Worm (Caenorhabditis elegans) whole organism, L1 larva: ENCODE results near the gene sma-3.

Experiments used
- C04F5.9 ChIP-seq: sonication (generic microtip); optimal IDR thresholded peaks from 2 replicates; lab custom pipeline; 2016; ENCODE audit warnings: missing genetic modification characterization, missing compliant biosample characterization
- F16B12.6 ChIP-seq: fragments of 150-350 bp; optimal IDR thresholded peaks from 2 replicates; lab custom pipeline; 2014; ENCODE audit warnings: missing biosample characterization, missing genetic modification characterization
- Y116A8C.19 ChIP-seq: sonication (generic microtip); optimal IDR thresholded peaks from 2 replicates; lab custom pipeline; 2016; ENCODE audit warnings: missing compliant biosample characterization, missing genetic modification characterization, borderline replicate concordance
- alr-1 ChIP-seq: fragments of 200-800 bp; sonication (Bioruptor generic); optimal IDR thresholded peaks from 2 replicates; lab custom pipeline; 2018; ENCODE audit warnings: borderline replicate concordance, mild to moderate bottlenecking, missing genetic modification characterization, missing compliant biosample characterization
- aly-2 ChIP-seq: fragments of 150-350 bp; optimal IDR thresholded peaks from 2 replicates; lab custom pipeline; 2014; ENCODE audit warnings: missing biosample characterization, missing genetic modification characterization
- blmp-1 ChIP-seq: fragments of 150-350 bp; optimal IDR thresholded peaks from 2 replicates; lab custom pipeline; 2014; ENCODE audit warnings: missing biosample characterization, missing genetic modification characterization
- ceh-63 ChIP-seq: fragments of 200-800 bp; sonication (Bioruptor generic); optimal IDR thresholded peaks from 2 replicates; lab custom pipeline; 2018; ENCODE audit warnings: mild to moderate bottlenecking, missing genetic modification characterization, missing compliant biosample characterization
- ceh-88 ChIP-seq: fragments of 200-800 bp; sonication (Bioruptor generic); IDR thresholded peaks from 2 replicates; pipeline ENCODE4 v1.3.6; 2022; ENCODE audit warnings: missing genetic modification characterization, missing compliant biosample characterization
- dpl-1 ChIP-seq, 3 experiments: fragments of 150-350 bp in 2 of 3; sonication (generic microtip) in 1 of 3; optimal IDR thresholded peaks; 2 replicates each; lab custom pipeline; 2014 to 2017; ENCODE audit warnings: missing biosample characterization in 3 of 3, missing genetic modification characterization in 3 of 3, missing genetic modification reagents in 3 of 3
- efl-1 ChIP-seq, 4 experiments: fragments of 150-350 bp; optimal IDR thresholded peaks in 3 of 4; peaks in 1 of 4; 1 replicate in 1 of 4; 2 replicates in 3 of 4; lab custom pipeline; 2014; ENCODE audit warnings: missing biosample characterization in 2 of 4, missing genetic modification characterization in 2 of 4, missing genetic modification reagents in 2 of 4
- efl-3 ChIP-seq: fragments of 200-800 bp; sonication (Bioruptor generic); optimal IDR thresholded peaks from 2 replicates; lab custom pipeline; 2018; ENCODE audit warnings: mild to moderate bottlenecking, missing genetic modification characterization, missing compliant biosample characterization
- egl-13 ChIP-seq: sonication (generic microtip); optimal IDR thresholded peaks from 2 replicates; lab custom pipeline; 2016; ENCODE audit warnings: missing genotype, missing genetic modification reagents, missing genetic modification characterization, missing compliant biosample characterization
- egl-27 ChIP-seq, 2 experiments: fragments of 150-350 bp in 1 of 2; sonication (generic microtip); optimal IDR thresholded peaks; 3 replicates each; lab custom pipeline; 2017 to 2018; ENCODE audit warnings: missing biosample characterization in 2 of 2, missing genetic modification characterization in 2 of 2, missing genetic modification reagents in 2 of 2
- elt-2 ChIP-seq: sonication (generic microtip); optimal IDR thresholded peaks from 2 replicates; lab custom pipeline; 2016; ENCODE audit warnings: missing genetic modification characterization, mild to moderate bottlenecking, inconsistent platforms, missing compliant biosample characterization, missing genetic modification reagents
- elt-3 ChIP-seq, 6 experiments: fragments of 150-350 bp in 1 of 6; sonication (generic microtip); optimal IDR thresholded peaks; 2 replicates each; lab custom pipeline; 2017 to 2018; ENCODE audit warnings: missing biosample characterization in 6 of 6, missing genetic modification characterization in 6 of 6, inconsistent platforms in 1 of 6
- fkh-10 ChIP-seq: sonication (generic microtip); optimal IDR thresholded peaks from 2 replicates; lab custom pipeline; 2017; ENCODE audit warnings: missing biosample characterization, missing genetic modification reagents, missing genetic modification characterization
- fkh-8 ChIP-seq: sonication (generic microtip); optimal IDR thresholded peaks from 2 replicates; lab custom pipeline; 2016; ENCODE audit warnings: mild to moderate bottlenecking, missing genetic modification characterization, missing compliant biosample characterization
- fos-1 ChIP-seq: fragments of 150-350 bp; optimal IDR thresholded peaks from 2 replicates; lab custom pipeline; 2014; ENCODE audit warnings: missing biosample characterization, missing genetic modification characterization
- grh-1 ChIP-seq: fragments of 200-800 bp; sonication (Bioruptor generic); IDR thresholded peaks from 2 replicates; pipeline ENCODE4 v1.3.6; 2022; ENCODE audit warnings: missing genetic modification reagents, missing genetic modification characterization, missing compliant biosample characterization
- hlh-17 ChIP-seq: fragments of 200-800 bp; sonication (Bioruptor generic); optimal IDR thresholded peaks from 2 replicates; lab custom pipeline; 2018; ENCODE audit warnings: missing genetic modification characterization, mild to moderate bottlenecking, missing compliant biosample characterization, moderate library complexity, borderline replicate concordance
- hlh-4 ChIP-seq: sonication (generic microtip); optimal IDR thresholded peaks from 2 replicates; lab custom pipeline; 2016; ENCODE audit warnings: mild to moderate bottlenecking, missing genetic modification characterization, missing compliant biosample characterization
- hpl-2 ChIP-seq: fragments of 150-350 bp; optimal IDR thresholded peaks from 2 replicates; lab custom pipeline; 2014; ENCODE audit warnings: missing biosample characterization, missing genetic modification reagents, missing genetic modification characterization
- irx-1 ChIP-seq: sonication (generic microtip); optimal IDR thresholded peaks from 2 replicates; lab custom pipeline; 2016; ENCODE audit warnings: missing genetic modification characterization, missing compliant biosample characterization
- jun-1 ChIP-seq: fragments of 150-350 bp; optimal IDR thresholded peaks from 2 replicates; lab custom pipeline; 2014; ENCODE audit warnings: missing biosample characterization, missing genetic modification reagents, missing genetic modification characterization
- lin-13 ChIP-seq: fragments of 150-350 bp; optimal IDR thresholded peaks from 2 replicates; lab custom pipeline; 2014; ENCODE audit warnings: missing biosample characterization, missing genetic modification reagents, missing genetic modification characterization
- lin-14 ChIP-seq: fragments of 200-800 bp; sonication (Bioruptor generic); optimal IDR thresholded peaks from 2 replicates; lab custom pipeline; 2018; ENCODE audit warnings: mild to moderate bottlenecking, missing genetic modification characterization, moderate library complexity, missing compliant biosample characterization
- lin-35 ChIP-seq, 2 experiments: fragments of 150-350 bp; optimal IDR thresholded peaks; 2 replicates each; lab custom pipeline; 2014; ENCODE audit warnings: missing biosample characterization in 2 of 2, missing genetic modification characterization in 2 of 2, missing genetic modification reagents in 2 of 2
- lin-39 ChIP-seq: fragments of 150-350 bp; optimal IDR thresholded peaks from 2 replicates; lab custom pipeline; 2014; ENCODE audit warnings: missing biosample characterization, missing genetic modification reagents, missing genetic modification characterization
- lir-3 ChIP-seq: sonication (generic microtip); optimal IDR thresholded peaks from 2 replicates; lab custom pipeline; 2016; ENCODE audit warnings: mild to moderate bottlenecking, missing genetic modification characterization, moderate library complexity, missing compliant biosample characterization; ENCODE audit not compliant: poor library complexity
- lsy-2 ChIP-seq, 2 experiments: fragments of 150-350 bp; optimal IDR thresholded peaks; 2 replicates each; lab custom pipeline; 2014; ENCODE audit warnings: missing biosample characterization in 2 of 2, missing genetic modification characterization in 2 of 2
- mdl-1 ChIP-seq, 2 experiments: fragments of 150-350 bp; optimal IDR thresholded peaks; 2 replicates each; lab custom pipeline; 2014 to 2017; ENCODE audit warnings: missing biosample characterization in 2 of 2, missing genetic modification characterization in 2 of 2, inconsistent platforms in 1 of 2
- mep-1 ChIP-seq: fragments of 150-350 bp; optimal IDR thresholded peaks from 2 replicates; lab custom pipeline; 2014; ENCODE audit warnings: missing biosample characterization, missing genetic modification characterization
- nhr-11 ChIP-seq: fragments of 150-350 bp; optimal IDR thresholded peaks from 2 replicates; lab custom pipeline; 2014; ENCODE audit warnings: missing biosample characterization, missing genetic modification characterization
- nhr-12 ChIP-seq: sonication (generic microtip); optimal IDR thresholded peaks from 2 replicates; lab custom pipeline; 2017; ENCODE audit warnings: missing biosample characterization, missing genetic modification characterization
- nhr-19 ChIP-seq: fragments of 200-800 bp; sonication (Bioruptor generic); conservative IDR thresholded peaks from 2 replicates; pipeline ENCODE4 v1.3.6; 2022; ENCODE audit warnings: missing genetic modification characterization, missing compliant biosample characterization
- nhr-20 ChIP-seq: sonication (generic microtip); optimal IDR thresholded peaks from 2 replicates; lab custom pipeline; 2016; ENCODE audit warnings: mild to moderate bottlenecking, missing genetic modification characterization, missing compliant biosample characterization
- nhr-47 ChIP-seq: sonication (generic microtip); optimal IDR thresholded peaks from 2 replicates; lab custom pipeline; 2016; ENCODE audit warnings: mild to moderate bottlenecking, missing genetic modification characterization, moderate library complexity, missing compliant biosample characterization
- nhr-71 ChIP-seq: sonication (generic microtip); optimal IDR thresholded peaks from 2 replicates; lab custom pipeline; 2016; ENCODE audit warnings: mild to moderate bottlenecking, missing genetic modification characterization, moderate library complexity, missing compliant biosample characterization
- nhr-77 ChIP-seq: fragments of 150-350 bp; optimal IDR thresholded peaks from 2 replicates; lab custom pipeline; 2014; ENCODE audit warnings: missing biosample characterization, missing genetic modification characterization
- nhr-84 ChIP-seq: sonication (generic microtip); optimal IDR thresholded peaks from 2 replicates; lab custom pipeline; 2017; ENCODE audit warnings: missing biosample characterization, missing genetic modification characterization
- nhr-85 ChIP-seq: sonication (generic microtip); peaks from one replicate; lab custom pipeline; 2016; ENCODE audit warnings: missing genetic modification characterization, inconsistent platforms, missing compliant biosample characterization
- nhr-90 ChIP-seq: sonication (generic microtip); optimal IDR thresholded peaks from 2 replicates; lab custom pipeline; 2016; ENCODE audit warnings: mild to moderate bottlenecking, missing genetic modification characterization, missing compliant biosample characterization; ENCODE audit not compliant: poor library complexity
- rnt-1 ChIP-seq: sonication (generic microtip); optimal IDR thresholded peaks from 2 replicates; lab custom pipeline; 2016; ENCODE audit warnings: mild to moderate bottlenecking, missing genetic modification characterization, moderate library complexity, missing compliant biosample characterization
- skn-1 ChIP-seq: fragments of 150-350 bp; optimal IDR thresholded peaks from 2 replicates; lab custom pipeline; 2014; ENCODE audit warnings: missing biosample characterization, missing genetic modification characterization
- snpc-4 ChIP-seq: fragments of 150-350 bp; optimal IDR thresholded peaks from 2 replicates; lab custom pipeline; 2014; ENCODE audit warnings: missing biosample characterization, missing genetic modification characterization
- snu-23 ChIP-seq: sonication (generic microtip); optimal IDR thresholded peaks from 2 replicates; lab custom pipeline; 2016; ENCODE audit warnings: missing genetic modification characterization, missing compliant biosample characterization
- swsn-7 ChIP-seq: sonication (generic microtip); optimal IDR thresholded peaks from 2 replicates; lab custom pipeline; 2016; ENCODE audit warnings: missing genetic modification characterization, missing compliant biosample characterization
- tbx-2 ChIP-seq: sonication (generic microtip); optimal IDR thresholded peaks from 2 replicates; lab custom pipeline; 2016; ENCODE audit warnings: missing genetic modification characterization, missing compliant biosample characterization
- unc-130 ChIP-seq: fragments of 150-350 bp; optimal IDR thresholded peaks from 2 replicates; lab custom pipeline; 2017; ENCODE audit warnings: missing biosample characterization, missing genetic modification characterization, inconsistent platforms
- unc-30 ChIP-seq: sonication (generic microtip); optimal IDR thresholded peaks from 2 replicates; lab custom pipeline; 2017; ENCODE audit warnings: missing biosample characterization, missing genetic modification characterization
- unc-62 ChIP-seq: fragments of 150-350 bp; optimal IDR thresholded peaks from 2 replicates; lab custom pipeline; 2014; ENCODE audit warnings: missing biosample characterization, missing genetic modification reagents, missing genetic modification characterization
- ztf-4 ChIP-seq: fragments of 150-350 bp; optimal IDR thresholded peaks from 2 replicates; lab custom pipeline; 2014; ENCODE audit warnings: missing biosample characterization, missing genetic modification characterization

Gene sma-3

ce11 chrIII:6898518-6898917 lies 34.8 kb upstream of the sma-3 start:
- no peak for TF ChIP-seq F16B12.6 (tag; lab: Kevin White, UChicago)
- TF ChIP-seq ceh-63 (GFP tag; lab: Kevin White, UChicago) = no peak
- TF ChIP-seq mdl-1 (tag; optimal IDR thresholded peaks at IDR 0.05; lab: Kevin White, UChicago) = peak in 1 of 2 experiments; percentile 23
- no peak for TF ChIP-seq hpl-2 (GFP tag; lab: Kevin White, UChicago)
- TF ChIP-seq nhr-84 (tag; lab: Kevin White, UChicago) = no peak
- peak; percentile 79 for TF ChIP-seq nhr-19 (GFP tag; lab: Robert Waterston, UW)
- TF ChIP-seq lsy-2 (tag; optimal IDR thresholded peaks at IDR 0.05; lab: Kevin White, UChicago) = peak; percentile 54 to 70
- TF ChIP-seq nhr-85 (tag; lab: Kevin White, UChicago) = peak; percentile 85
- TF ChIP-seq dpl-1 (GFP tag; optimal IDR thresholded peaks at IDR 0.05; lab: Kevin White, UChicago) = peak in 2 of 3 experiments; percentile 10 to 31
- peak; percentile 12 for TF ChIP-seq swsn-7
- peak; percentile 44 for TF ChIP-seq nhr-47
- peak; percentile 11 for TF ChIP-seq elt-2 (tag; lab: Kevin White, UChicago)
- TF ChIP-seq lir-3 (tag; lab: Kevin White, UChicago) = peak; percentile 4
- TF ChIP-seq nhr-20 (tag; lab: Kevin White, UChicago) = peak; percentile 83
- TF ChIP-seq nhr-12 = no peak
- TF ChIP-seq fkh-10 (GFP tag; lab: Kevin White, UChicago) = no peak
- peak; percentile 9 to 21 for TF ChIP-seq efl-1 (optimal IDR thresholded peaks at IDR 0.05; lab: Kevin White, UChicago)
- peak in 1 of 2 experiments; percentile 11 for TF ChIP-seq efl-1 (GFP tag; optimal IDR thresholded peaks at IDR 0.05 in 1 of 2; lab: Kevin White, UChicago)
- TF ChIP-seq unc-130 (tag; lab: Kevin White, UChicago) = peak; percentile 56
- peak; percentile 29 for TF ChIP-seq lin-39 (tag; lab: Kevin White, UChicago)
- TF ChIP-seq snu-23 (GFP tag; lab: Kevin White, UChicago) = peak; percentile 73
- TF ChIP-seq ceh-88 = 0 out of 2 replicates have a peak, but pooled peaks have one; percentile 14
- TF ChIP-seq lin-13 (GFP tag; lab: Kevin White, UChicago) = peak; percentile 26
- TF ChIP-seq tbx-2 (tag; lab: Kevin White, UChicago) = peak; percentile 58
- peak; percentile 82 for TF ChIP-seq lin-14 (GFP tag; lab: Kevin White, UChicago)
- TF ChIP-seq grh-1 (GFP tag; lab: Robert Waterston, UW) = peak; percentile 50
- peak in 1 of 2 experiments; percentile 61 for TF ChIP-seq lin-35 (GFP tag; optimal IDR thresholded peaks at IDR 0.05; lab: Kevin White, UChicago)
- peak in 2 of 6 experiments; percentile 41 to 83 for TF ChIP-seq elt-3 (tag; optimal IDR thresholded peaks at IDR 0.05; lab: Kevin White, UChicago)
- TF ChIP-seq fos-1 (tag; lab: Kevin White, UChicago) = peak; percentile 5
- no peak for TF ChIP-seq hlh-4 (tag; lab: Kevin White, UChicago)
- no peak for TF ChIP-seq irx-1
- TF ChIP-seq egl-13 (tag; lab: Kevin White, UChicago) = no peak
- TF ChIP-seq mep-1 (tag; lab: Kevin White, UChicago) = peak; percentile 21
- no peak for TF ChIP-seq aly-2
- TF ChIP-seq snpc-4 (tag; lab: Kevin White, UChicago) = no peak
- peak; percentile 63 for TF ChIP-seq rnt-1 (tag; lab: Kevin White, UChicago)
- peak; percentile 48 for TF ChIP-seq blmp-1 (tag; lab: Kevin White, UChicago)
- peak; percentile 44 for TF ChIP-seq nhr-90
- TF ChIP-seq nhr-71 (tag; lab: Kevin White, UChicago) = peak; percentile 91
- peak; percentile 40 for TF ChIP-seq ztf-4 (tag; lab: Kevin White, UChicago)
- no peak for TF ChIP-seq egl-27 (tag; optimal IDR thresholded peaks at IDR 0.05; lab: Kevin White, UChicago)
- peak; percentile 35 for TF ChIP-seq nhr-11 (tag; lab: Kevin White, UChicago)

- TF ChIP-seq C04F5.9 (peak; percentile 69), hlh-17 (GFP tag; lab: Kevin White, UChicago) (no peak), ceh-63 (GFP tag; lab: Kevin White, UChicago) (no peak), alr-1 (tag; lab: Kevin White, UChicago) (no peak), ceh-88 (no peak), fkh-8 (peak; percentile 30), lin-35 (GFP tag; optimal IDR thresholded peaks at IDR 0.05; lab: Kevin White, UChicago) (peak; percentile 67 to 80), nhr-77 (tag; lab: Kevin White, UChicago) (peak; percentile 43), efl-3 (GFP tag; lab: Kevin White, UChicago) (no peak), unc-62 (GFP tag; lab: Kevin White, UChicago) (no peak), skn-1 (tag; lab: Kevin White, UChicago) (no peak), nhr-47 (peak; percentile 84), Y116A8C.19 (tag; lab: Kevin White, UChicago) (no peak), unc-30 (tag; lab: Kevin White, UChicago) (no peak), jun-1 (peak; percentile 77)
These were observed 33.9 kb upstream of the sma-3 start, which contains the start of gene T07E3.4 for ce11 chrIII:6897587-6898064. TSS of gene T07E3.4 (plus strand) at chrIII:6898014.
